Fruit fly (Drosophila melanogaster) whole organism, embryonic: ENCODE results near the gene MED14.

Experiments
- Atf-2 ChIP-seq: fragments of 200-800 bp; sonication (Bioruptor generic); optimal IDR thresholded peaks from 2 replicates; lab custom pipeline; 2016; ENCODE audit warnings: missing biosample characterization, missing genetic modification characterization
- Bdp1 ChIP-seq: fragments of 200-800 bp; sonication (Bioruptor generic); optimal IDR thresholded peaks from 3 replicates; lab custom pipeline; 2016; ENCODE audit warnings: missing biosample characterization, missing genetic modification characterization
- CG10209 ChIP-seq: fragments of 200-800 bp; sonication (Bioruptor generic); optimal IDR thresholded peaks from 3 replicates; lab custom pipeline; 2017; ENCODE audit warnings: missing biosample characterization, mild to moderate bottlenecking, missing genetic modification characterization, missing genetic modification reagents
- CG10431 ChIP-seq: fragments of 200-800 bp; sonication (Bioruptor generic); optimal IDR thresholded peaks from 3 replicates; lab custom pipeline; 2018; ENCODE audit warnings: missing biosample characterization, mild to moderate bottlenecking, missing genetic modification characterization
- CG10959 ChIP-seq: fragments of 200-800 bp; sonication (Bioruptor generic); IDR thresholded peaks from 2 replicates; pipeline ENCODE4 v1.3.6; 2022; ENCODE audit warnings: missing biosample characterization, missing genetic modification characterization
- CG1233 ChIP-seq: fragments of 200-800 bp; sonication (Bioruptor generic); optimal IDR thresholded peaks from 4 replicates; lab custom pipeline; 2018; ENCODE audit warnings: missing biosample characterization, mild to moderate bottlenecking, missing genetic modification characterization
- CG12942 ChIP-seq: fragments of 200-800 bp; sonication (Bioruptor generic); optimal IDR thresholded peaks from 3 replicates; lab custom pipeline; 2016; ENCODE audit warnings: missing biosample characterization, missing genetic modification characterization
- CG14710 ChIP-seq: fragments of 200-800 bp; sonication (Bioruptor generic); optimal IDR thresholded peaks from 3 replicates; lab custom pipeline; 2019; ENCODE audit warnings: missing biosample characterization, mild to moderate bottlenecking, missing genetic modification characterization, moderate library complexity
- CG16815 ChIP-seq: fragments of 200-800 bp; sonication (Bioruptor generic); optimal IDR thresholded peaks from 3 replicates; lab custom pipeline; 2017; ENCODE audit warnings: missing biosample characterization, mild to moderate bottlenecking, missing genetic modification characterization
- CG17359 ChIP-seq: fragments of 200-800 bp; sonication (Bioruptor generic); optimal IDR thresholded peaks from 3 replicates; lab custom pipeline; 2018; ENCODE audit warnings: missing biosample characterization, mild to moderate bottlenecking, missing genetic modification characterization, moderate library complexity
- CG1792 ChIP-seq: fragments of 200-800 bp; sonication (Bioruptor generic); optimal IDR thresholded peaks from 2 replicates; lab custom pipeline; 2016; ENCODE audit warnings: missing biosample characterization, missing genetic modification characterization
- CG3065 ChIP-seq: fragments of 200-800 bp; sonication (Bioruptor generic); optimal IDR thresholded peaks from 2 replicates; lab custom pipeline; 2016; ENCODE audit warnings: missing biosample characterization, missing genetic modification characterization
- CG3281 ChIP-seq: fragments of 200-800 bp; sonication (Bioruptor generic); optimal IDR thresholded peaks from 3 replicates; lab custom pipeline; 2017; ENCODE audit warnings: missing biosample characterization, mild to moderate bottlenecking, missing genetic modification characterization
- CG34376 ChIP-seq: fragments of 200-800 bp; sonication (Bioruptor generic); optimal IDR thresholded peaks from 2 replicates; lab custom pipeline; 2018; ENCODE audit warnings: missing biosample characterization, mild to moderate bottlenecking, missing genetic modification characterization
- CG4730 ChIP-seq: fragments of 200-800 bp; sonication (Bioruptor generic); IDR thresholded peaks from 2 replicates; pipeline ENCODE4 v1.3.6; 2022; ENCODE audit warnings: missing biosample characterization, missing genetic modification characterization
- CG5180 ChIP-seq: fragments of 200-800 bp; sonication (Bioruptor generic); optimal IDR thresholded peaks from 3 replicates; lab custom pipeline; 2017; ENCODE audit warnings: missing biosample characterization, missing genetic modification characterization, mild to moderate bottlenecking, moderate library complexity, missing genetic modification reagents
- CG5953 ChIP-seq: fragments of 200-800 bp; sonication (Bioruptor generic); IDR thresholded peaks from 2 replicates; pipeline ENCODE4 v1.3.6; 2022; ENCODE audit warnings: missing biosample characterization, missing genetic modification characterization
- CG8359 ChIP-seq: fragments of 200-800 bp; sonication (Bioruptor generic); optimal IDR thresholded peaks from 2 replicates; lab custom pipeline; 2017; ENCODE audit warnings: missing biosample characterization, mild to moderate bottlenecking, missing genetic modification characterization, borderline replicate concordance
- CG8924 ChIP-seq: fragments of 200-800 bp; optimal IDR thresholded peaks from 3 replicates; lab custom pipeline; 2019; ENCODE audit warnings: missing biosample characterization, mild to moderate bottlenecking, missing genetic modification characterization, moderate library complexity
- CG9437 ChIP-seq: fragments of 200-800 bp; sonication (Bioruptor generic); optimal IDR thresholded peaks from 2 replicates; lab custom pipeline; 2018; ENCODE audit warnings: missing biosample characterization, mild to moderate bottlenecking, missing genetic modification characterization
- Dip3 ChIP-seq: fragments of 200-800 bp; sonication (Bioruptor generic); optimal IDR thresholded peaks from 3 replicates; lab custom pipeline; 2016; ENCODE audit warnings: missing biosample characterization, missing genetic modification characterization
- ERR ChIP-seq: fragments of 200-800 bp; sonication (Bioruptor generic); optimal IDR thresholded peaks from 2 replicates; lab custom pipeline; 2016; ENCODE audit warnings: missing biosample characterization, missing genetic modification characterization
- Fer3 ChIP-seq: fragments of 200-800 bp; sonication (Bioruptor generic); optimal IDR thresholded peaks from 2 replicates; lab custom pipeline; 2018; ENCODE audit warnings: missing biosample characterization, mild to moderate bottlenecking, missing genetic modification characterization, moderate library complexity
- Mrtf ChIP-seq: fragments of 200-800 bp; sonication (Bioruptor generic); IDR thresholded peaks from 3 replicates; pipeline ENCODE4 v1.3.6; 2022; ENCODE audit warnings: missing biosample characterization, missing genetic modification characterization
- Nf-YC ChIP-seq: fragments of 200-800 bp; optimal IDR thresholded peaks from 3 replicates; lab custom pipeline; 2019; ENCODE audit warnings: missing biosample characterization, mild to moderate bottlenecking, missing genetic modification characterization, moderate library complexity
- Ravus ChIP-seq: fragments of 200-800 bp; sonication (Bioruptor generic); IDR thresholded peaks from 2 replicates; pipeline ENCODE4 v1.3.6; 2022; ENCODE audit warnings: missing biosample characterization, missing genetic modification characterization
- Sin3A ChIP-seq: fragments of >200 bp; optimal IDR thresholded peaks from 2 replicates; lab custom pipeline; 2018
- YL-1 ChIP-seq: fragments of 200-800 bp; sonication (Bioruptor generic); optimal IDR thresholded peaks from 3 replicates; lab custom pipeline; 2017; ENCODE audit warnings: missing biosample characterization, mild to moderate bottlenecking, missing genetic modification characterization
- al ChIP-seq: fragments of 200-800 bp; sonication (Bioruptor generic); IDR thresholded peaks from 2 replicates; pipeline ENCODE4 v1.3.6; 2022; ENCODE audit warnings: missing biosample characterization, missing genetic modification characterization
- ash1 ChIP-seq: fragments of 200-800 bp; sonication (Bioruptor generic); optimal IDR thresholded peaks from 2 replicates; lab custom pipeline; 2018; ENCODE audit warnings: missing biosample characterization, mild to moderate bottlenecking, missing genetic modification characterization
- bab2 ChIP-seq: fragments of 200-800 bp; sonication (Bioruptor generic); optimal IDR thresholded peaks from 2 replicates; lab custom pipeline; 2016; ENCODE audit warnings: missing biosample characterization, missing genetic modification characterization
- ci ChIP-seq: fragments of 200-800 bp; sonication (Bioruptor generic); IDR thresholded peaks from 3 replicates; pipeline ENCODE4 v1.3.6; 2022; ENCODE audit warnings: missing biosample characterization, missing genetic modification characterization
- dimm ChIP-seq: fragments of 200-800 bp; sonication (Bioruptor generic); IDR thresholded peaks from 2 replicates; pipeline ENCODE4 v1.3.6; 2022; ENCODE audit warnings: missing biosample characterization, missing genetic modification characterization
- gsb-n ChIP-seq: fragments of 200-800 bp; sonication (Bioruptor generic); optimal IDR thresholded peaks from 3 replicates; lab custom pipeline; 2018; ENCODE audit warnings: missing biosample characterization, mild to moderate bottlenecking, missing genetic modification characterization
- gt ChIP-seq: fragments of 200-800 bp; sonication (Bioruptor generic); IDR thresholded peaks from 2 replicates; pipeline ENCODE4 v1.3.6; 2022; ENCODE audit warnings: missing biosample characterization, missing genetic modification characterization
- h ChIP-seq: fragments of >200 bp; optimal IDR thresholded peaks from 2 replicates; lab custom pipeline; 2017
- lab ChIP-seq: fragments of 200-800 bp; sonication (Bioruptor generic); optimal IDR thresholded peaks from 3 replicates; lab custom pipeline; 2017; ENCODE audit warnings: missing biosample characterization, missing genetic modification characterization, mild to moderate bottlenecking, moderate library complexity, missing genetic modification reagents
- otp ChIP-seq: fragments of 200-800 bp; sonication (Bioruptor generic); IDR thresholded peaks from 3 replicates; pipeline ENCODE4, ENCODE4 v1.3.6; 2022; ENCODE audit warnings: missing biosample characterization, missing genetic modification characterization
- phol ChIP-seq: fragments of 200-800 bp; sonication (Bioruptor generic); optimal IDR thresholded peaks from 3 replicates; lab custom pipeline; 2018; ENCODE audit warnings: missing biosample characterization, mild to moderate bottlenecking, missing genetic modification characterization, moderate library complexity
- pita ChIP-seq: fragments of 200-800 bp; sonication (Bioruptor generic); optimal IDR thresholded peaks from 2 replicates; lab custom pipeline; 2017; ENCODE audit warnings: missing biosample characterization, mild to moderate bottlenecking, missing genetic modification characterization
- psq ChIP-seq: fragments of 200-800 bp; sonication (Bioruptor generic); optimal IDR thresholded peaks from 2 replicates; lab custom pipeline; 2017; ENCODE audit warnings: missing biosample characterization, missing genetic modification characterization
- pzg ChIP-seq: fragments of 200-800 bp; sonication (Bioruptor generic); optimal IDR thresholded peaks from 3 replicates; lab custom pipeline; 2018; ENCODE audit warnings: missing biosample characterization, mild to moderate bottlenecking, missing genetic modification characterization, moderate library complexity
- ro ChIP-seq: fragments of 200-800 bp; sonication (Bioruptor generic); IDR thresholded peaks from 2 replicates; pipeline ENCODE4 v1.3.6; 2022; ENCODE audit warnings: missing biosample characterization, missing genetic modification characterization
- seq ChIP-seq: fragments of 200-800 bp; sonication (Bioruptor generic); IDR thresholded peaks from 2 replicates; pipeline ENCODE4 v1.3.6; 2022; ENCODE audit warnings: missing biosample characterization, missing genetic modification characterization
- sim ChIP-seq: fragments of 200-800 bp; sonication (Bioruptor generic); IDR thresholded peaks from 2 replicates; pipeline ENCODE4 v1.3.6; 2022; ENCODE audit warnings: missing biosample characterization, missing genetic modification characterization
- slou ChIP-seq: fragments of 200-800 bp; sonication (Bioruptor generic); optimal IDR thresholded peaks from 3 replicates; lab custom pipeline; 2016; ENCODE audit warnings: missing biosample characterization, missing genetic modification characterization
- tll ChIP-seq, 2 experiments: fragments of 200-800 bp in 1 of 2; fragments of >200 bp in 1 of 2; sonication (Bioruptor generic) in 1 of 2; optimal IDR thresholded peaks; 2 replicates each; lab custom pipeline; 2017 to 2019; ENCODE audit warnings: missing biosample characterization in 2 of 2, missing genetic modification characterization in 2 of 2, mild to moderate bottlenecking in 1 of 2, moderate library complexity in 1 of 2
- tup ChIP-seq: fragments of 200-800 bp; sonication (Bioruptor generic); optimal IDR thresholded peaks from 2 replicates; lab custom pipeline; 2016; ENCODE audit warnings: missing biosample characterization, mild to moderate bottlenecking, missing genetic modification characterization, moderate library complexity
- unpg ChIP-seq: fragments of 200-800 bp; sonication (Bioruptor generic); optimal IDR thresholded peaks from 3 replicates; lab custom pipeline; 2018; ENCODE audit warnings: missing biosample characterization, mild to moderate bottlenecking, missing genetic modification characterization, moderate library complexity
- wek ChIP-seq: fragments of 200-800 bp; sonication (Bioruptor generic); optimal IDR thresholded peaks from 3 replicates; lab custom pipeline; 2018; ENCODE audit warnings: missing biosample characterization, mild to moderate bottlenecking, missing genetic modification characterization, moderate library complexity

MED14 gene

dm6 chr3L:627819-628601 is 35.0 kb downstream of the MED14 start (continued):
- TF ChIP-seq CG8924 = peak; percentile 69
- TF ChIP-seq lab (GFP tag; lab: Kevin White, UChicago) = peak; percentile 72
- no peak for TF ChIP-seq tll (GFP tag; optimal IDR thresholded peaks at IDR 0.05; lab: Kevin White, UChicago)
- no peak for TF ChIP-seq CG12942
- peak; percentile 34; the same call in 1 of the 2 replicates for TF ChIP-seq CG10959
- peak; percentile 41 for TF ChIP-seq CG10209
- TF ChIP-seq seq (GFP tag; lab: Robert Waterston, UW) = no peak; the same call in 1 of the 2 replicates
- no peak for TF ChIP-seq pita
- peak; percentile 87 for TF ChIP-seq ash1 (GFP tag; lab: Kevin White, UChicago)
- TF ChIP-seq pzg (GFP tag; lab: Kevin White, UChicago) = peak; percentile 22
- TF ChIP-seq CG5180 (GFP tag; lab: Kevin White, UChicago) = peak; percentile 70
- TF ChIP-seq psq (GFP tag; lab: Kevin White, UChicago) = no peak
- no peak for TF ChIP-seq h (lab: Kevin White, UChicago)
- TF ChIP-seq tup (GFP tag; lab: Kevin White, UChicago) = no peak
- TF ChIP-seq CG17359 = peak; percentile 29
- TF ChIP-seq CG5953 (GFP tag; lab: Robert Waterston, UW) = 0 out of 2 replicates have a peak, but pooled peaks have one; percentile 18
- TF ChIP-seq al (GFP tag; lab: Robert Waterston, UW) = peak; percentile 42; the same call in 1 of the 2 replicates
- TF ChIP-seq sim (GFP tag; lab: Robert Waterston, UW) = no peak
- TF ChIP-seq CG16815 = peak; percentile 50
- TF ChIP-seq CG10431 (GFP tag; lab: Kevin White, UChicago) = no peak
- no peak for TF ChIP-seq dimm
- no peak for TF ChIP-seq Atf-2
- TF ChIP-seq ERR (GFP tag; lab: Kevin White, UChicago) = peak; percentile 36
- TF ChIP-seq gsb-n = no peak
- TF ChIP-seq unpg = peak; percentile 16
- TF ChIP-seq Bdp1 (GFP tag; lab: Kevin White, UChicago) = peak; percentile 31
- TF ChIP-seq ro (GFP tag; lab: Robert Waterston, UW) = no peak
- TF ChIP-seq gt (GFP tag; lab: Robert Waterston, UW) = no peak
- TF ChIP-seq Nf-YC = peak; percentile 77
- no peak for TF ChIP-seq Sin3A (lab: Kevin White, UChicago)
- peak; percentile 44 for TF ChIP-seq bab2
- no peak for TF ChIP-seq CG3065
- TF ChIP-seq YL-1 (GFP tag; lab: Kevin White, UChicago) = no peak
- TF ChIP-seq CG4730 (GFP tag; lab: Robert Waterston, UW) = peak; percentile 8; the same call in 1 of the 2 replicates
- no peak for TF ChIP-seq wek (GFP tag; lab: Kevin White, UChicago)
- TF ChIP-seq CG1792 (GFP tag; lab: Kevin White, UChicago) = peak; percentile 52
- peak; percentile 95 for TF ChIP-seq CG34376
- no peak for TF ChIP-seq CG9437 (GFP tag; lab: Kevin White, UChicago)
- peak; percentile 100 for TF ChIP-seq CG1233 (GFP tag; lab: Kevin White, UChicago)
- TF ChIP-seq Mrtf = peak; percentile 30; the same call in 1 of the 3 replicates
- peak; percentile 73 for TF ChIP-seq phol (tag; lab: Kevin White, UChicago)
- no peak for TF ChIP-seq CG14710 (tag; lab: Kevin White, UChicago)
- peak; percentile 50 for TF ChIP-seq Dip3 (GFP tag; lab: Kevin White, UChicago)
- TF ChIP-seq Ravus (GFP tag; lab: Robert Waterston, UW) = no peak
- TF ChIP-seq otp (GFP tag; lab: Robert Waterston, UW) = peak; percentile 44; the same call in 2 of the 3 replicates
- no peak for TF ChIP-seq slou (GFP tag; lab: Kevin White, UChicago)
- TF ChIP-seq CG8359 (GFP tag; lab: Kevin White, UChicago) = no peak
- TF ChIP-seq CG3281 (GFP tag; lab: Kevin White, UChicago) = peak; percentile 49
- peak; percentile 11 for TF ChIP-seq Fer3
- TF ChIP-seq ci (GFP tag; lab: Robert Waterston, UW) = peak; percentile 61
